Worm (Caenorhabditis elegans): ENCODE results near the gene R02F11.2.
"Not testable (repeated sequence)": the region's sequence is repeated elsewhere in the genome, so short reads cannot be mapped to it uniquely, and the experiment has no call there.

R02F11.2 gene

DNA sequence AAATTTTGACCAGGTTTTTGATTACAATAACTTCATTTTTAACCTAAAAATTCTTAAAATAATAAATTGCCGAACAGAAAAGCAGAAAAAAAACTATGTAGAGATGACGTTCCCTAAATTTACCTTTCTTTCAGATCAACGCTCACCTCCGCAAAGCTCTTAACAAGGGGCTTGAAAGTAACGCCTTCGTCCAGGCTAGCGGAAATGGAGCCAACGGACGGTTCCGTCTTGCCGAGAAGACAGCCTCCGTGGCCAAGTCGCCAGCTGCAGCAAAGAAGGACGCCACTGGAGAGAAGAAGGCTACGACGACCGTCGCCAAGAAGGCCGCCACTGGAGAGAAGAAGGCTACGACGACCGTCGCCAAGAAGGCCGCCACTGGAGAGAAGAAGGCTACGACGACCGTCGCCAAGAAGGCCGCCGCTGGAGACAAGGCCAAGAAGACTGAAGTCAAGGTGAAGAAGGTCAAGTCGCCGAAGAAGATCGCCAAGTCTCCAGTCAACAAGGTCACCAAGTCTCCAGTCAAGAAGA lies 39.7 kb upstream of the R02F11.2 start:
- TF ChIP-seq nhr-232 (tag; optimal IDR thresholded peaks at IDR 0.05) (no peak), sox-2 (GFP tag; IDR thresholded peaks at IDR 0.05) (no peak), ttx-3 (tag; optimal IDR thresholded peaks at IDR 0.05) (no peak), ets-4 (tag; optimal IDR thresholded peaks at IDR 0.05) (no peak), pax-1 (tag; optimal IDR thresholded peaks at IDR 0.05) (no peak), ceh-31 (tag; optimal IDR thresholded peaks at IDR 0.05) (no peak), ceh-34 (tag; optimal IDR thresholded peaks at IDR 0.05) (no peak), ceh-18 (tag; optimal IDR thresholded peaks at IDR 0.05) (no peak), ceh-45 (GFP tag; IDR thresholded peaks at IDR 0.05) (no peak), fkh-10 (GFP tag; optimal IDR thresholded peaks at IDR 0.05) (no peak), lin-11 (tag; optimal IDR thresholded peaks at IDR 0.05) (no peak), pat-9 (tag; optimal IDR thresholded peaks at IDR 0.05) (no peak), pha-4 (tag; optimal IDR thresholded peaks at IDR 0.05) (no peak), ceh-19 (GFP tag; optimal IDR thresholded peaks at IDR 0.05) (no peak)

DNA sequence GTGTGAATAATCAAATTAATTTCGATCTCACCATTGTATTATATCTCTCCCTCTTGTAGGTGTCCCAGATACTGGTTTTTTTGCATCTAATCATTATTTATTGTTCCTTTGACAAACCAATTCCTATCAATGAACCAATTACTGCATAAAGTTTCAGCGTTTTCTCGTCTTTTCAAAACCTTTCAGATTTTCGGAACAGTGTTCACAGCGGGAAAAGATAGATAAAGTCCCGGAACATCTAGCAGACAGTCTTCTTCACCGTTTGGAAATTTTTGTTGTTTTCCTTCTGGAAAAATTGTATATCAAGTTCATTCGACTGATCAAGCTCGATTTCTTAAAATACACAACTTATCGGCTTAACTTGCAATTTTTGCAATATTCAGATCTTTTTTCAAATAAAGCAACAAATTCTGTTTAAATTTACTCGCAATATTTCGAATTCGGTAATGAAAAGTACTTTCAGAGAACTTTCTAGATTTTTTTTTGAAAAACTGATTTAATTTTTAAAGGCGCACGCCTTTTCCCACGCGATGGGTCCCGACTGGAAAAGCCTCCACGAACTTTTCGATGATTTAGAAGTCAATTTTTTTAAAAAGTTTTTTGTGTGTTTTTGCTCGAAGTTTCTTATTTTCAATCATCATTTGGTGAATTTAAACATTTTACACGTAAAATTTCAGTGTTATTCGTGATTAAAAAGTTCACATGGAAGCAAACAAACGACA lies 38.9 kb upstream of the R02F11.2 start, which contains the start of gene pgl-3:
Gene pgl-3 (plus strand): TSS at position 672 of the 722 bp plus-strand sequence.
- no peak for TF ChIP-seq ttx-3 (tag; optimal IDR thresholded peaks at IDR 0.05)

DNA sequence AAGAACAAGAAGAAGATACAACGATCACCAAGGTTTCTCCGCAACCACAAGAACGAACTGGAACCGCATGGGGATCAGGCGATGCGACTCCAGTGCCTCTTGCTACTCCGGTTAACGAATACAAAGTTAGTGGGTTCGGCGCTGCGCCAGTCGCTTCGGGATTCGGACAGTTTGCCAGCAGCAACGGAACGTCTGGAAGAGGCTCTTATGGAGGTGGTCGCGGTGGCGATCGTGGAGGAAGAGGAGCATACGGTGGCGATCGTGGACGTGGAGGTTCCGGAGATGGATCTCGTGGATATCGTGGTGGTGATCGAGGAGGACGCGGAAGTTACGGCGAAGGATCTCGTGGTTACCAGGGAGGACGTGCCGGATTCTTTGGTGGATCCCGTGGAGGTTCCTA lies 36.4 kb upstream of the R02F11.2 start:
- TF ChIP-seq syd-9 (tag; optimal IDR thresholded peaks at IDR 0.05): no peak

DNA sequence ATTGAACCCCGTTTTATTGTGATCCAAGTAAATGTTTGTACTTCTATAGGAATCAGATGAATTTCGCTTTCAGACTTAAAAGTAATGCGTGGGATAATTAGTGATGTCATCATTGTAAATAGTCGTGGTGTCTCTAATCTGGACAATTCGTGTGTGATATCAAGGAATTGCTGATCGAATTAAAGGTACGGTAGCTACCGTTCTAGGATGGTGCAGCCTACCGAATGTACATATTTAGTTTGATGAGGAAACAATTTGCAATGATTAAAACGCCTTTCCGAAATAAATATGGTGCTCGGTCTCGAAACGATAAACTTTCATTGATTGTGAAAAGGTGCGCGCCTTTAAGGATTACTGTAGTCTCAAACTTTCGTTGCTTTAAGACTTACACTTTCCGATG lies 35.9 kb upstream of the R02F11.2 start:
- TF ChIP-seq fkh-10 (GFP tag; optimal IDR thresholded peaks at IDR 0.05) (no peak), ceh-19 (GFP tag; optimal IDR thresholded peaks at IDR 0.05) (no peak), odd-2 (tag; optimal IDR thresholded peaks at IDR 0.05) (no peak), lin-11 (tag; optimal IDR thresholded peaks at IDR 0.05) (no peak), ztf-16 (tag; optimal IDR thresholded peaks at IDR 0.05) (no peak), ceh-31 (tag; optimal IDR thresholded peaks at IDR 0.05) (no peak), dmd-4 (tag; optimal IDR thresholded peaks at IDR 0.05; ENCODE audit: borderline replicate concordance) (no peak), ahr-1 (tag; optimal IDR thresholded peaks at IDR 0.05) (no peak), ceh-22 (tag; optimal IDR thresholded peaks at IDR 0.05) (no peak), tbx-2 (tag; optimal IDR thresholded peaks at IDR 0.05) (no peak), ceh-2 (tag; optimal IDR thresholded peaks at IDR 0.05) (no peak), pag-3 (tag; optimal IDR thresholded peaks at IDR 0.05; ENCODE audit: borderline replicate concordance) (no peak), nhr-11 (tag; optimal IDR thresholded peaks at IDR 0.05) (no peak), ama-1 (optimal IDR thresholded peaks at IDR 0.05) (no peak), syd-9 (tag; optimal IDR thresholded peaks at IDR 0.05) (no peak), pha-4 (tag; optimal IDR thresholded peaks at IDR 0.05) (no peak), pros-1 (tag; optimal IDR thresholded peaks at IDR 0.05) (no peak)

DNA sequence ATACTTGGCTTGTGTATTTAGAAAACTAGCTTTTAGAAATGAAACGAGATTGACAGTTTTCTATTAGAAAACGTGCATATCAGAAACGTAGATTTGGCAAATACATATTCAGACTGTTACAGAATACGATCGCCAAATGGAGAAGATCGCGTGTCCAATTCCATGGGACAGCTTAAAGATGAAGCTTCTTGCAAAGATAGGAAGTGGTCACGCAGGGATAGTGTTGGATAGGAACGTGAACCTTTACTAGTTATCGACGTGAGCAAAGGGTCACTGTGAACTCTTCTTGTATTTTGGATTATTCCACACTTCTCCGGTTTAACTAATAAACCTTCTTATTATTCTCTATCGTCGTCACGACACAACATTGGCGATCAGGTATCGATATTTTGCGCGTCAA lies 33.7 kb upstream of the R02F11.2 start, which contains the start of gene bgnt-1.4:
Gene bgnt-1.4 (plus strand): TSS at position 301 of the 400 bp plus-strand sequence.
- not testable (repeated sequence) for TF ChIP-seq pax-1 (tag; optimal IDR thresholded peaks at IDR 0.05); mec-3 (tag; optimal IDR thresholded peaks at IDR 0.05; ENCODE audit: borderline replicate concordance); K09A11.1 (tag; optimal IDR thresholded peaks at IDR 0.05; ENCODE audit: insufficient read depth)

DNA sequence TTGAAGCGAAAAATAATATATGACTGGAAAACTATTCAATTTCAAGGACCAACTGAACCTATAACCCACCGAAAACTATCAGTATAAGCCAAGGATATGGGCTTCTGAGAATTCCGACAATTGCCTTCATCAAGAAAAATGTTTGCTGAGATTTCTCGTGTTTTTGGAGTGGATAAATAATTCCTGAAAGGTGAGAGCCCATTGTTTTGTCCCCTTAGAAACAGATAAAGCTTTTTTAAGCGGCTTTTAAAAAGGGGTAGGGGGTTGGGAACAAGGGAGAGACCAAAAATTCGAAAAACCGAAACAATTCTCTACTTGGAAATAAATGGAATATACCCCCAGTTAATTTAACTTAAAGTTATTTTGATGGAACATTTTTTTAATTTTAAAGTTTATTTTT lies 27.9 kb upstream of the R02F11.2 start, which contains the start of gene C18G1.8:
Gene C18G1.8 (minus strand): TSS at position 101 of the 400 bp plus-strand sequence.
- TF ChIP-seq tbx-7 (tag; optimal IDR thresholded peaks at IDR 0.05): no peak
- no peak for TF ChIP-seq unc-86 (tag; optimal IDR thresholded peaks at IDR 0.05)
- TF ChIP-seq sox-4 (tag; optimal IDR thresholded peaks at IDR 0.05): no peak
- TF ChIP-seq dve-1 (tag; optimal IDR thresholded peaks at IDR 0.05): no peak
- no peak for TF ChIP-seq ceh-22 (tag; optimal IDR thresholded peaks at IDR 0.05)
- TF ChIP-seq sox-2 (GFP tag; IDR thresholded peaks at IDR 0.05): no peak
- TF ChIP-seq dmd-4 (tag; optimal IDR thresholded peaks at IDR 0.05; ENCODE audit: borderline replicate concordance): no peak
- TF ChIP-seq mec-3 (tag; optimal IDR thresholded peaks at IDR 0.05; ENCODE audit: borderline replicate concordance): no peak
- TF ChIP-seq ceh-30 (tag; optimal IDR thresholded peaks at IDR 0.05): no peak
- no peak for TF ChIP-seq che-1 (tag; optimal IDR thresholded peaks at IDR 0.05)
- TF ChIP-seq ceh-45 (GFP tag; IDR thresholded peaks at IDR 0.05): no peak
- no peak for TF ChIP-seq ztf-16 (tag; optimal IDR thresholded peaks at IDR 0.05)
- TF ChIP-seq ceh-2 (tag; optimal IDR thresholded peaks at IDR 0.05): no peak
